Fruit fly (Drosophila melanogaster) whole organism, pupa: Measurements from ENCODE around the gene CG8260.
A peak's percentile ranks its signal among the peaks of the same experiment; 100 is the strongest.

Source experiments
- CG13204 ChIP-seq: fragments of 200-800 bp; sonication (Bioruptor generic); optimal IDR thresholded peaks from 2 replicates; lab custom pipeline; 2018; ENCODE audit warnings: missing biosample characterization, mild to moderate bottlenecking, missing genetic modification characterization, moderate library complexity
- CG4496 ChIP-seq: fragments of 200-800 bp; sonication (Bioruptor generic); IDR thresholded peaks from 3 replicates; pipeline ENCODE4 v1.3.6; 2022; ENCODE audit warnings: missing biosample characterization, missing genetic modification characterization
- D1 ChIP-seq: fragments of 200-800 bp; sonication (Bioruptor generic); optimal IDR thresholded peaks from 2 replicates; lab custom pipeline; 2018; ENCODE audit warnings: missing biosample characterization, mild to moderate bottlenecking, missing genetic modification characterization, moderate library complexity

- TF ChIP-seq CG4496 (peak; percentile 48; the same call in 2 of the 3 replicates), CG13204 (no peak), D1 (tag; lab: Kevin White, UChicago) (no peak)
These were observed 22.8 kb upstream of the CG8260 start for dm6 chrX:15733192-15733892.
